Worm (Caenorhabditis elegans): ENCODE data around the gene cyp-31A5.
"Not testable (repeated sequence)": the region's sequence is repeated elsewhere in the genome, so short reads cannot be mapped to it uniquely, and the experiment has no call there.

ce11 chrIV:13433904-13434303 is 32.8 kb downstream of the cyp-31A5 start, which contains the start of gene K09B11.5:
- TF ChIP-seq ces-1 (GFP tag; optimal IDR thresholded peaks at IDR 0.05); elt-3 (tag; optimal IDR thresholded peaks at IDR 0.05); ceh-83 (GFP tag; optimal IDR thresholded peaks at IDR 0.05); pha-4 (tag; optimal IDR thresholded peaks at IDR 0.05); mab-5 (tag; optimal IDR thresholded peaks at IDR 0.05); blmp-1 (tag; optimal IDR thresholded peaks at IDR 0.05); nhr-237 (tag; optimal IDR thresholded peaks at IDR 0.05); lin-13 (tag; optimal IDR thresholded peaks at IDR 0.05); nhr-76 (tag; optimal IDR thresholded peaks at IDR 0.05): not testable (repeated sequence)
